Worm (Caenorhabditis elegans) whole organism, L4 larva: ENCODE measurements around the gene Y102A11A.1.

ENCODE experiments used
- D1046.2 ChIP-seq: fragments of 200-800 bp; sonication (Bioruptor generic); IDR thresholded peaks from 2 replicates; pipeline ENCODE4 v1.3.6; 2022; ENCODE audit warnings: missing genetic modification characterization, missing compliant biosample characterization
- T20F7.1 ChIP-seq: fragments of 200-800 bp; sonication (Bioruptor generic); optimal IDR thresholded peaks from 2 replicates; lab custom pipeline; 2018; ENCODE audit warnings: mild to moderate bottlenecking, missing genetic modification characterization, missing compliant biosample characterization
- T26A8.4 ChIP-seq: fragments of 200-800 bp; sonication (Bioruptor generic); IDR thresholded peaks from 2 replicates; pipeline ENCODE4 v1.3.6; 2022; ENCODE audit warnings: missing genetic modification characterization, missing compliant biosample characterization
- Y5F2A.4 ChIP-seq: fragments of 200-800 bp; sonication (Bioruptor generic); optimal IDR thresholded peaks from 2 replicates; lab custom pipeline; 2018; ENCODE audit warnings: mild to moderate bottlenecking, missing genetic modification characterization, missing compliant biosample characterization
- ZK337.2 ChIP-seq: fragments of 200-800 bp; sonication (Bioruptor generic); IDR thresholded peaks from 2 replicates; pipeline ENCODE4 v1.3.6; 2022; ENCODE audit warnings: missing genetic modification reagents, missing genetic modification characterization, missing compliant biosample characterization
- aha-1 ChIP-seq: fragments of 150-350 bp; peaks from one replicate; lab custom pipeline; 2014; ENCODE audit warnings: missing biosample characterization, missing genetic modification characterization
- aly-2 ChIP-seq: sonication (generic microtip); optimal IDR thresholded peaks from 2 replicates; lab custom pipeline; 2018; ENCODE audit warnings: missing biosample characterization, missing genetic modification characterization
- ama-1 ChIP-seq: fragments of 150-350 bp; optimal IDR thresholded peaks from 2 replicates; lab custom pipeline; 2014; ENCODE audit warnings: inconsistent platforms, mixed read lengths
- attf-4 ChIP-seq: sonication (generic microtip); optimal IDR thresholded peaks from 3 replicates; lab custom pipeline; 2017; ENCODE audit warnings: missing biosample characterization, missing genetic modification characterization
- ceh-20 ChIP-seq: fragments of 200-800 bp; sonication (Bioruptor generic); IDR thresholded peaks from 2 replicates; pipeline ENCODE4 v1.3.6; 2022; ENCODE audit warnings: missing genetic modification reagents, missing genetic modification characterization, missing compliant biosample characterization
- daf-16 ChIP-seq, 3 experiments: sonication (generic microtip); optimal IDR thresholded peaks; 2 replicates each; lab custom pipeline; 2016 to 2017; ENCODE audit warnings: missing genetic modification characterization in 3 of 3, missing genetic modification reagents in 3 of 3, mild to moderate bottlenecking in 2 of 3, missing compliant biosample characterization in 2 of 3, missing biosample characterization in 1 of 3, moderate library complexity in 1 of 3
- dmd-6 ChIP-seq: fragments of 200-800 bp; sonication (Bioruptor generic); IDR thresholded peaks from 2 replicates; pipeline ENCODE4 v1.3.6; 2022; ENCODE audit warnings: missing genetic modification reagents, missing genetic modification characterization, missing compliant biosample characterization
- duxl-1 ChIP-seq: sonication (generic microtip); optimal IDR thresholded peaks from 2 replicates; lab custom pipeline; 2016; ENCODE audit warnings: mild to moderate bottlenecking, missing genetic modification characterization, moderate library complexity, missing compliant biosample characterization; ENCODE audit not compliant: poor library complexity
- dve-1 ChIP-seq: sonication (generic microtip); optimal IDR thresholded peaks from 2 replicates; lab custom pipeline; 2017; ENCODE audit warnings: antibody characterized with exemption, mild to moderate bottlenecking, missing genetic modification characterization, missing compliant biosample characterization; ENCODE audit not compliant: insufficient read depth
- egl-27 ChIP-seq: sonication (generic microtip); optimal IDR thresholded peaks from 3 replicates; lab custom pipeline; 2017; ENCODE audit warnings: missing biosample characterization, missing genetic modification reagents, missing genetic modification characterization
- hif-1 ChIP-seq, 2 experiments: sonication (generic microtip); optimal IDR thresholded peaks; 2 replicates each; lab custom pipeline; 2016 to 2017; ENCODE audit warnings: missing compliant biosample characterization in 2 of 2, missing genetic modification characterization in 2 of 2, missing genetic modification reagents in 2 of 2, missing genotype in 2 of 2, mild to moderate bottlenecking in 1 of 2
- hlh-11 ChIP-seq: fragments of 200-800 bp; sonication (Bioruptor generic); optimal IDR thresholded peaks from 2 replicates; lab custom pipeline; 2018; ENCODE audit warnings: mild to moderate bottlenecking, missing genetic modification characterization, missing compliant biosample characterization
- hlh-30 ChIP-seq: sonication (generic microtip); optimal IDR thresholded peaks from 2 replicates; lab custom pipeline; 2017; ENCODE audit warnings: antibody characterized with exemption, mild to moderate bottlenecking, missing genetic modification characterization, missing compliant biosample characterization; ENCODE audit not compliant: insufficient read depth
- jun-1 ChIP-seq: fragments of 150-350 bp; optimal IDR thresholded peaks from 2 replicates; lab custom pipeline; 2014; ENCODE audit warnings: missing biosample characterization, missing genetic modification reagents, missing genetic modification characterization
- lin-13 ChIP-seq: fragments of 150-350 bp; optimal IDR thresholded peaks from 2 replicates; lab custom pipeline; 2014; ENCODE audit warnings: missing biosample characterization, missing genetic modification reagents, missing genetic modification characterization
- lin-29 ChIP-seq: fragments of 200-800 bp; sonication (Bioruptor generic); IDR thresholded peaks from 2 replicates; pipeline ENCODE4 v1.3.6; 2022; ENCODE audit warnings: missing genetic modification reagents, missing genetic modification characterization, missing compliant biosample characterization
- lin-39 ChIP-seq: fragments of 150-350 bp; optimal IDR thresholded peaks from 2 replicates; lab custom pipeline; 2014; ENCODE audit warnings: missing biosample characterization, missing genetic modification reagents, missing genetic modification characterization
- lsy-2 ChIP-seq, 2 experiments: fragments of 150-350 bp in 1 of 2; sonication (generic microtip) in 1 of 2; optimal IDR thresholded peaks; 2 replicates each; lab custom pipeline; 2014 to 2017; ENCODE audit warnings: missing biosample characterization in 2 of 2, missing genetic modification characterization in 2 of 2
- madf-9 ChIP-seq: fragments of 200-800 bp; sonication (Bioruptor generic); conservative IDR thresholded peaks from 2 replicates; pipeline ENCODE4 v1.3.6; 2022; ENCODE audit warnings: missing genetic modification reagents, missing genetic modification characterization, missing compliant biosample characterization
- mdl-1 ChIP-seq, 2 experiments: fragments of 150-350 bp in 1 of 2; sonication (generic microtip) in 1 of 2; optimal IDR thresholded peaks; 2 replicates each; lab custom pipeline; 2014 to 2017; ENCODE audit warnings: missing biosample characterization in 2 of 2, missing genetic modification characterization in 2 of 2
- mdt-29 ChIP-seq: fragments of 200-800 bp; sonication (Bioruptor generic); IDR thresholded peaks from 2 replicates; pipeline ENCODE4 v1.3.6; 2022; ENCODE audit warnings: missing genetic modification reagents, missing genetic modification characterization, missing compliant biosample characterization
- mes-2 ChIP-seq: sonication (generic microtip); optimal IDR thresholded peaks from 2 replicates; lab custom pipeline; 2016; ENCODE audit warnings: missing genotype, mild to moderate bottlenecking, missing genetic modification characterization, missing compliant biosample characterization; ENCODE audit not compliant: poor library complexity, severe bottlenecking
- mxl-3 ChIP-seq: fragments of 200-800 bp; sonication (Bioruptor generic); optimal IDR thresholded peaks from 2 replicates; lab custom pipeline; 2018; ENCODE audit warnings: mild to moderate bottlenecking, missing genetic modification characterization, missing compliant biosample characterization
- nhr-102 ChIP-seq: sonication (generic microtip); optimal IDR thresholded peaks from 2 replicates; lab custom pipeline; 2016; ENCODE audit warnings: mild to moderate bottlenecking, missing genetic modification characterization, moderate library complexity, missing compliant biosample characterization
- nhr-11 ChIP-seq: fragments of 150-350 bp; optimal IDR thresholded peaks from 2 replicates; lab custom pipeline; 2014; ENCODE audit warnings: missing biosample characterization, missing genetic modification characterization
- nhr-237 ChIP-seq: sonication (generic microtip); optimal IDR thresholded peaks from 2 replicates; lab custom pipeline; 2017; ENCODE audit warnings: missing biosample characterization, missing genetic modification characterization
- nhr-25 ChIP-seq: sonication (generic microtip); optimal IDR thresholded peaks from 2 replicates; lab custom pipeline; 2017; ENCODE audit warnings: missing genetic modification characterization, mild to moderate bottlenecking, missing compliant biosample characterization, antibody characterized with exemption, moderate library complexity, borderline replicate concordance; ENCODE audit not compliant: insufficient read depth
- nhr-28 ChIP-seq: fragments of 150-350 bp; optimal IDR thresholded peaks from 2 replicates; lab custom pipeline; 2014; ENCODE audit warnings: missing biosample characterization, missing genetic modification characterization
- nhr-48 ChIP-seq: sonication (generic microtip); optimal IDR thresholded peaks from 2 replicates; lab custom pipeline; 2016; ENCODE audit warnings: mild to moderate bottlenecking, missing genetic modification characterization, missing compliant biosample characterization
- nhr-6 ChIP-seq: fragments of 150-350 bp; optimal IDR thresholded peaks from 2 replicates; lab custom pipeline; 2014; ENCODE audit warnings: missing biosample characterization, missing genetic modification characterization
- pqm-1 ChIP-seq: sonication (generic microtip); optimal IDR thresholded peaks from 2 replicates; lab custom pipeline; 2017; ENCODE audit warnings: missing biosample characterization, missing genetic modification characterization
- rbr-2 ChIP-seq: sonication (generic microtip); optimal IDR thresholded peaks from 2 replicates; lab custom pipeline; 2016; ENCODE audit warnings: missing genotype, missing genetic modification characterization, missing compliant biosample characterization
- set-16 ChIP-seq: fragments of 200-800 bp; sonication (Bioruptor generic); IDR thresholded peaks from 2 replicates; pipeline ENCODE4 v1.3.6; 2022; ENCODE audit warnings: missing genetic modification reagents, missing genetic modification characterization, missing compliant biosample characterization
- skn-1 ChIP-seq: fragments of 150-350 bp; optimal IDR thresholded peaks from 2 replicates; lab custom pipeline; 2014; ENCODE audit warnings: missing biosample characterization, missing genetic modification characterization
- spr-3 ChIP-seq: fragments of 200-800 bp; sonication (Bioruptor generic); optimal IDR thresholded peaks from 2 replicates; lab custom pipeline; 2018; ENCODE audit warnings: mild to moderate bottlenecking, missing genetic modification characterization, missing compliant biosample characterization
- tra-1 ChIP-seq: fragments of 200-800 bp; sonication (Bioruptor generic); IDR thresholded peaks from 2 replicates; pipeline ENCODE4 v1.3.6; 2022; ENCODE audit warnings: missing genetic modification reagents, missing genetic modification characterization, missing compliant biosample characterization
- unc-130 ChIP-seq: sonication (generic microtip); optimal IDR thresholded peaks from 2 replicates; lab custom pipeline; 2016; ENCODE audit warnings: missing genetic modification reagents, missing genetic modification characterization, missing compliant biosample characterization
- zfp-2 ChIP-seq: sonication (generic microtip); optimal IDR thresholded peaks from 2 replicates; lab custom pipeline; 2016; ENCODE audit warnings: mild to moderate bottlenecking, missing genetic modification characterization, missing compliant biosample characterization
- zip-2 ChIP-seq: fragments of 150-350 bp; optimal IDR thresholded peaks from 2 replicates; lab custom pipeline; 2014; ENCODE audit warnings: missing biosample characterization, missing genetic modification characterization

Gene Y102A11A.1

DNA sequence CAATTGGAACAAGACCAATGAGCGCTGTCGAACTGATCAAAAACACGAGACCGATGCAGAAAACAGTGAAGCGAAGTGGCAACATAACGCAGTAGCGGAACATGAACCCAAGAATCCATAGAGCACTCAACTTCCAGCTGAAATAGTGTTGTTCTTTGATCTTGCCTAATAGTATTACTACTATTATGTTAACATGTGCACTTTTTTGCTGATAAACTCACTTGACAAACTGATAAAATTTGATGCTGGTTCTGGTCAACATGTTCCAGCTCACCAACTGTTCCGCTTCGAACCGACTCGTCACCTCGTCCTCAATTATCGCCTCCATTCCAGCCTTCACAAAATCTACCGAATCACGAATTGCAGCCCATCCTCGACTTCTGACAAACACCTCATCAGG lies 16.7 kb downstream of the Y102A11A.1 start (continued):
- TF ChIP-seq nhr-28: peak; percentile 58
- TF ChIP-seq pqm-1 (tag; lab: Kevin White, UChicago): peak; percentile 51
- no peak for TF ChIP-seq madf-9 (GFP tag; lab: Robert Waterston, UW)
- TF ChIP-seq egl-27 (tag; lab: Kevin White, UChicago): no peak
- no peak for TF ChIP-seq nhr-11 (tag; lab: Kevin White, UChicago)
- TF ChIP-seq nhr-6: no peak
- TF ChIP-seq dmd-6 (GFP tag; lab: Robert Waterston, UW): peak; percentile 53
- no peak for TF ChIP-seq nhr-237 (tag; lab: Kevin White, UChicago)
- TF ChIP-seq ZK337.2 (GFP tag; lab: Robert Waterston, UW): no peak
- no peak for TF ChIP-seq daf-16 (GFP tag; optimal IDR thresholded peaks at IDR 0.05; lab: Kevin White, UChicago)
- peak; percentile 83 for TF ChIP-seq daf-16 (tag; optimal IDR thresholded peaks at IDR 0.05; lab: Kevin White, UChicago)
- TF ChIP-seq aly-2: no peak
- peak; percentile 4 for TF ChIP-seq mes-2
- no peak for TF ChIP-seq spr-3

DNA sequence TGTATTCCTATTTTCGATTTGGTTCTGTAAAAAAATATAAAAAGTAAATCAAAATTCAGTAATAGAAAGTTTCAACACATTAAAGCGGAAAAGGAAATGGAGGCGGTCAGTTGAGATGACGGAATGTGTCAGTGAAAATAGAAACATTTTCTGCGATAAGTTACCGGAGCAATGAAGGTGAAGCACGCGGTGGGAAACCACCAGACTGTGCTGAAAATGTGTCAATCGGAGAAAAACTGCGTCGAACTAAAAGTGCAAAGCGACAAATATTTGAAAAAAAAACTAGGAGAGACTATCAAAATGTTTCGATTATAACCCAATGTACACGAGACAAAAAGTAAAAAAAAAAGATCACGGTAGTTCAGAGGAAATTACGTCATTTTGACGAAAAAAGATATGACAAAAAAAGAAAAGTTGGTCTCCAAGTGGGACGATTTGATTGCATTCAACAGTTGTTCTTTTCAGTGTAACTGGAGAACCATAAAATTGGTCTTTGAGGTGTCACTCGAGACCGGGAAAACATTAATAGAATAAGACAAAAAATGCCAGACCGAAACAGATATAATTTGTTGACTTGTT lies 18.9 kb downstream of the Y102A11A.1 start, which contains the start of gene acl-4:
Gene acl-4 (minus strand): TSS at position 27 of the 579 bp plus-strand sequence.
- no peak for TF ChIP-seq nhr-48
- peak; percentile 64 for TF ChIP-seq aha-1 (tag; lab: Kevin White, UChicago)
- TF ChIP-seq hlh-30 (tag; lab: Kevin White, UChicago): peak; percentile 16
- no peak for TF ChIP-seq ceh-20 (GFP tag; lab: Robert Waterston, UW)
- no peak for TF ChIP-seq pqm-1 (tag; lab: Kevin White, UChicago)
- TF ChIP-seq dmd-6 (GFP tag; lab: Robert Waterston, UW): peak; percentile 83
- no peak for TF ChIP-seq ama-1
- TF ChIP-seq rbr-2: no peak
- no peak for TF ChIP-seq Y5F2A.4 (GFP tag; lab: Kevin White, UChicago)
- TF ChIP-seq dve-1 (tag; lab: Kevin White, UChicago): peak; percentile 17
- TF ChIP-seq mdl-1 (tag; optimal IDR thresholded peaks at IDR 0.05; lab: Kevin White, UChicago): peak in 1 of 2 experiments; percentile 41
- TF ChIP-seq nhr-11 (tag; lab: Kevin White, UChicago): no peak
- no peak for TF ChIP-seq lin-29 (GFP tag; lab: Robert Waterston, UW)
- peak; percentile 3 for TF ChIP-seq hlh-11 (tag; lab: Kevin White, UChicago)
- peak; percentile 44 for TF ChIP-seq nhr-28
- TF ChIP-seq lin-39: no peak
- TF ChIP-seq mdt-29 (GFP tag; lab: Robert Waterston, UW): no peak
- TF ChIP-seq daf-16 (GFP tag; optimal IDR thresholded peaks at IDR 0.05; lab: Kevin White, UChicago): no peak
- peak; percentile 47 for TF ChIP-seq daf-16 (tag; optimal IDR thresholded peaks at IDR 0.05; lab: Kevin White, UChicago)
- no peak for TF ChIP-seq skn-1 (tag; lab: Kevin White, UChicago)

DNA sequence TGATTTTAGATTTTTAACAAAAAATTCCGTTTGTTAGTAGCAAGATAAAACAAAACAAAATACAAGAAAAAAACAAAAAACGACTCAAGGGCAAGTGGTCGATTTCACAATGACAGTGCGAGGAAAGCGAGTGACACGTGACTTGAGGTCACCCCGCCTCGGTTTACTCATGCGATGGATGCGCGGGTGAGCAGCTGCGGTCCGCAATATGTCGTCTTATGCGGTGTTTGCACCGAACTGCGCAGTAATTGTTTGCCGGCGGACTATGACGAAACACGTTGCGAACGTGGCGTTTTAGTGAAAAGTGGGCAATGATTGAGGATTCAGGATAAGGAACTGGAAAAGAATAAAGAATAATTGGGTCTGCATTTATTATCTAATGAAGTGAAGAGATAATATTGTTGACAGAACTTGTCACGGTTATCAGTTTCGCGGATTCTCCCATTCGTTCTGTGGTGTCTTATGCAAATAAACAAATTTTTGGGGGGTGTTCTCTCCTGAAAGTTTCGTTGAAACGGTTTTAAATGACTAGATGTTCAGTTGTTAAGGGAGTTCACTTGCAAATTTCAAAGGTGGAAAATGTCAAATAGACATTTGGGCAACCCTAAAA lies 19.9 kb downstream of the Y102A11A.1 start:
- TF ChIP-seq unc-130 (no peak), aha-1 (tag; lab: Kevin White, UChicago) (peak; percentile 98), attf-4 (tag; lab: Kevin White, UChicago) (no peak), hlh-11 (tag; lab: Kevin White, UChicago) (peak; percentile 91), set-16 (GFP tag; lab: Robert Waterston, UW) (peak; percentile 59), lin-13 (GFP tag; lab: Kevin White, UChicago) (peak; percentile 34), duxl-1 (tag; lab: Kevin White, UChicago) (peak; percentile 52), T26A8.4 (GFP tag; lab: Robert Waterston, UW) (no peak), hif-1 (tag; optimal IDR thresholded peaks at IDR 0.05; lab: Kevin White, UChicago) (peak in 1 of 2 experiments; percentile 36), jun-1 (no peak), nhr-48 (peak; percentile 34), ceh-20 (GFP tag; lab: Robert Waterston, UW) (peak; percentile 64), dve-1 (tag; lab: Kevin White, UChicago) (peak; percentile 25), zfp-2 (no peak), nhr-102 (tag; lab: Kevin White, UChicago) (no peak), D1046.2 (no peak), T20F7.1 (peak; percentile 40), mxl-3 (peak; percentile 77), nhr-25 (tag; lab: Kevin White, UChicago) (peak; percentile 58), zip-2 (tag; lab: Kevin White, UChicago) (no peak), lsy-2 (tag; optimal IDR thresholded peaks at IDR 0.05; lab: Kevin White, UChicago) (no peak), ZK337.2 (GFP tag; lab: Robert Waterston, UW) (no peak), tra-1 (GFP tag; lab: Robert Waterston, UW) (0 out of 2 replicates have a peak, but pooled peaks have one; percentile 57)
